Fruit fly (Drosophila melanogaster): ENCODE measurements around the gene CG13309.
A peak's percentile ranks its signal among the peaks of the same experiment; 100 is the strongest.

The CG13309 gene

dm6 chr3L:8825030-8825407 lies 14.8 kb downstream of the CG13309 start (continued):
- TF ChIP-seq CG32264 (GFP tag; optimal IDR thresholded peaks at IDR 0.05): no peak

DNA sequence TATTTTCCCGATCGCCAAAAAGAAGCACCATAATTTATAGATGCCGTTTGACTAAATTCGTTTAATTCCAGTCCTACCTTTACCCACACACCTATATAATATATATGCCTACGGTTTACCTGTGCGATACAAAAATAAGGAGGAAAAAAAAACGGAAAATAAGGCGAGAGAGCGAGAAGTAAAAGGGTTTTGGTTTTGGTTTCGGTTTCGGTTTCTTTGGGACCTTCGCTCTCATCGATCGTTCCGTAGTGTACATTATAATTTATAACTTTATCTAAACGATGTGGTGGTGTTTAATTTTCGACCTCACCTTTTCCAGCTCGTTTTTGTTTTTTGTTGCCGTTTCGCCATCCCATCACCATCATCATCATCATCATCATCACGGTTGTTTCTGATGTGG lies 15.4 kb downstream of the CG13309 start:
- no peak for TF ChIP-seq jim (GFP tag; optimal IDR thresholded peaks at IDR 0.05)
- TF ChIP-seq woc (GFP tag; optimal IDR thresholded peaks at IDR 0.05): peak; percentile 2
- no peak for TF ChIP-seq Dif (GFP tag; optimal IDR thresholded peaks at IDR 0.05; ENCODE audit: partially characterized antibody)
- TF ChIP-seq Dfd (GFP tag; optimal IDR thresholded peaks at IDR 0.05): no peak
- TF ChIP-seq dmrt93B (GFP tag; optimal IDR thresholded peaks at IDR 0.05): no peak
- no peak for TF ChIP-seq sv (GFP tag; optimal IDR thresholded peaks at IDR 0.05)
- TF ChIP-seq Hr78 (GFP tag; optimal IDR thresholded peaks at IDR 0.05): no peak
- no peak for TF ChIP-seq h (GFP tag; optimal IDR thresholded peaks at IDR 0.05)
- TF ChIP-seq psq (GFP tag; optimal IDR thresholded peaks at IDR 0.05): peak; percentile 50
- TF ChIP-seq Sp1 (GFP tag; optimal IDR thresholded peaks at IDR 0.05): no peak
- TF ChIP-seq pan (optimal IDR thresholded peaks at IDR 0.05): no peak
- TF ChIP-seq lola (GFP tag; optimal IDR thresholded peaks at IDR 0.05): no peak
- TF ChIP-seq brk (GFP tag; optimal IDR thresholded peaks at IDR 0.05): no peak
- no peak for TF ChIP-seq fru (GFP tag; optimal IDR thresholded peaks at IDR 0.05)
- TF ChIP-seq Rel (GFP tag; optimal IDR thresholded peaks at IDR 0.05): peak; percentile 35
- no peak for TF ChIP-seq Rel (tag; optimal IDR thresholded peaks at IDR 0.05)
- TF ChIP-seq foxo (GFP tag; optimal IDR thresholded peaks at IDR 0.05): no peak
- TF ChIP-seq GATAd (GFP tag; optimal IDR thresholded peaks at IDR 0.05): no peak
- no peak for TF ChIP-seq rgr (GFP tag; optimal IDR thresholded peaks at IDR 0.05)
- no peak for TF ChIP-seq OdsH (GFP tag; optimal IDR thresholded peaks at IDR 0.05)
- TF ChIP-seq Hnf4 (GFP tag; optimal IDR thresholded peaks at IDR 0.05): peak; percentile 30
- no peak for TF ChIP-seq Mio (GFP tag; optimal IDR thresholded peaks at IDR 0.05)
- TF ChIP-seq Jra (GFP tag; optimal IDR thresholded peaks at IDR 0.05): no peak
- no peak for TF ChIP-seq ey (GFP tag; optimal IDR thresholded peaks at IDR 0.05)
- no peak for TF ChIP-seq Hr83 (GFP tag; optimal IDR thresholded peaks at IDR 0.05; ENCODE audit: poor library complexity, severe bottlenecking)
- no peak for TF ChIP-seq CG9705 (GFP tag; optimal IDR thresholded peaks at IDR 0.05)
- TF ChIP-seq N (GFP tag; optimal IDR thresholded peaks at IDR 0.05): no peak
- no peak for TF ChIP-seq tai (GFP tag; optimal IDR thresholded peaks at IDR 0.05)
- no peak for TF ChIP-seq Vsx2 (GFP tag; optimal IDR thresholded peaks at IDR 0.05; ENCODE audit: partially characterized antibody)
- no peak for TF ChIP-seq dsf (GFP tag; optimal IDR thresholded peaks at IDR 0.05; ENCODE audit: borderline replicate concordance)
- TF ChIP-seq HLH106 (tag; optimal IDR thresholded peaks at IDR 0.05): no peak
- no peak for TF ChIP-seq Abd-B (GFP tag; optimal IDR thresholded peaks at IDR 0.05)
- no peak for TF ChIP-seq CG32264 (GFP tag; optimal IDR thresholded peaks at IDR 0.05)
- TF ChIP-seq dl (GFP tag; optimal IDR thresholded peaks at IDR 0.05; ENCODE audit: insufficient read depth in 1 of 2, partially characterized antibody in 2 of 2): no peak
- TF ChIP-seq Myc (optimal IDR thresholded peaks at IDR 0.05): no peak
- no peak for TF ChIP-seq br (GFP tag; optimal IDR thresholded peaks at IDR 0.05)
- TF ChIP-seq usp (GFP tag; optimal IDR thresholded peaks at IDR 0.05): no peak
- peak; percentile 55 for TF ChIP-seq sage (GFP tag; optimal IDR thresholded peaks at IDR 0.05)
- TF ChIP-seq CrebA (GFP tag; optimal IDR thresholded peaks at IDR 0.05; ENCODE audit: borderline replicate concordance): peak; percentile 35

DNA sequence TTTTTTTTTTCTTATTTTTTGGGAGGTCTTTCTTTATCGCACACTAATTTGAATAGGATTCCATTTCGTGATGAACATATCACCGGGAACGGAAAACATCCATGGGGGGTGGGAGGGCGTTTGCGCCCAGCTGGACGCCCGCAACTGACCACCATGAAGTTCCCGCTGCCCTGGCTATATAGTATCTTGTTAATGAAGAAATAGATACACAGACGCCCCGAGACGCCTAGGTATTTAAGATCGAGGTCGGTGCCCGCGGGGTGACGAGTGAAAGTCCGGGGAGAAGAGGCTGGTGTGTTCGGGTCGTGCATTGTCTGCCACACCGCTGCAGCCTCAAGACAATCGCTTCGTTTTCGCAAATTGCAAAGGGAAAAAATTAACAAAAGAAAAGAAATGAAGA lies 15.8 kb downstream of the CG13309 start:
- no peak for TF ChIP-seq Hr83 (GFP tag; optimal IDR thresholded peaks at IDR 0.05; ENCODE audit: poor library complexity, severe bottlenecking)
- TF ChIP-seq Dif (GFP tag; optimal IDR thresholded peaks at IDR 0.05; ENCODE audit: partially characterized antibody): no peak
- TF ChIP-seq Rel (GFP tag; optimal IDR thresholded peaks at IDR 0.05): no peak
- TF ChIP-seq Rel (tag; optimal IDR thresholded peaks at IDR 0.05): no peak
- TF ChIP-seq Hr78 (GFP tag; optimal IDR thresholded peaks at IDR 0.05): no peak
- no peak for TF ChIP-seq CG9705 (GFP tag; optimal IDR thresholded peaks at IDR 0.05)
- no peak for TF ChIP-seq foxo (GFP tag; optimal IDR thresholded peaks at IDR 0.05)
- no peak for TF ChIP-seq tai (GFP tag; optimal IDR thresholded peaks at IDR 0.05)
- TF ChIP-seq ey (GFP tag; optimal IDR thresholded peaks at IDR 0.05): no peak
- TF ChIP-seq HLH106 (tag; optimal IDR thresholded peaks at IDR 0.05): no peak
- no peak for TF ChIP-seq Myc (optimal IDR thresholded peaks at IDR 0.05)
- no peak for TF ChIP-seq Jra (GFP tag; optimal IDR thresholded peaks at IDR 0.05)
- no peak for TF ChIP-seq pan (optimal IDR thresholded peaks at IDR 0.05)
- TF ChIP-seq Sp1 (GFP tag; optimal IDR thresholded peaks at IDR 0.05): no peak
